Fruit fly (Drosophila melanogaster): ENCODE data around the gene CG31528.

The CG31528 gene

dm6 chr3R:4399810-4400496, 16.3 kb upstream of the CG31528 start (continued):
- TF ChIP-seq Dfd (GFP tag; optimal IDR thresholded peaks at IDR 0.05) = peak in 1 of 2 experiments; percentile 55
- TF ChIP-seq tup (GFP tag; optimal IDR thresholded peaks at IDR 0.05) = no peak
- TF ChIP-seq CG8290 (GFP tag; optimal IDR thresholded peaks at IDR 0.05) = no peak
- TF ChIP-seq CG8290 (tag; optimal IDR thresholded peaks at IDR 0.05) = no peak
- TF ChIP-seq sima (GFP tag; optimal IDR thresholded peaks at IDR 0.05) = no peak
- no peak for TF ChIP-seq emc (GFP tag; optimal IDR thresholded peaks at IDR 0.05)
- peak; percentile 69 for TF ChIP-seq nmo (GFP tag; optimal IDR thresholded peaks at IDR 0.05)
- TF ChIP-seq CG17385 (GFP tag; optimal IDR thresholded peaks at IDR 0.05) = no peak
- peak; percentile 43 for TF ChIP-seq CG2712 (tag; optimal IDR thresholded peaks at IDR 0.05)
- peak; percentile 4 for TF ChIP-seq Oli (tag; optimal IDR thresholded peaks at IDR 0.05)
- TF ChIP-seq Doc3 (GFP tag; IDR thresholded peaks at IDR 0.05; ENCODE audit: partially characterized antibody) = no peak
- no peak for TF ChIP-seq CG7372 (GFP tag; IDR thresholded peaks at IDR 0.05)
- no peak for TF ChIP-seq Max (GFP tag; optimal IDR thresholded peaks at IDR 0.05)
- TF ChIP-seq CG4404 (GFP tag; IDR thresholded peaks at IDR 0.05) = no peak
- TF ChIP-seq jumu (GFP tag; optimal IDR thresholded peaks at IDR 0.05) = no peak
- no peak for TF ChIP-seq insv (GFP tag; optimal IDR thresholded peaks at IDR 0.05)
- TF ChIP-seq Stat92E (GFP tag; optimal IDR thresholded peaks at IDR 0.05) = no peak
- no peak for TF ChIP-seq CG34376 (GFP tag; optimal IDR thresholded peaks at IDR 0.05)
- no peak for TF ChIP-seq gt (GFP tag; IDR thresholded peaks at IDR 0.05)
- TF ChIP-seq gfzf (GFP tag; optimal IDR thresholded peaks at IDR 0.05) = no peak
- peak; percentile 82 for TF ChIP-seq CG17361 (GFP tag; IDR thresholded peaks at IDR 0.05)
- TF ChIP-seq CG1647 (GFP tag; optimal IDR thresholded peaks at IDR 0.05) = no peak
- no peak for TF ChIP-seq croc (GFP tag; conservative IDR thresholded peaks at IDR 0.05)
- TF ChIP-seq Aef1 (GFP tag; IDR thresholded peaks at IDR 0.05) = no peak
- no peak for TF ChIP-seq wdn (GFP tag; IDR thresholded peaks at IDR 0.05)
- no peak for TF ChIP-seq ato (GFP tag; IDR thresholded peaks at IDR 0.05; ENCODE audit: partially characterized antibody)
- TF ChIP-seq chn (GFP tag; optimal IDR thresholded peaks at IDR 0.05) = no peak
- TF ChIP-seq CG8924 (tag; optimal IDR thresholded peaks at IDR 0.05) = peak; percentile 7
- no peak for TF ChIP-seq pita (GFP tag; optimal IDR thresholded peaks at IDR 0.05)
- no peak for TF ChIP-seq en (GFP tag; optimal IDR thresholded peaks at IDR 0.05)
- TF ChIP-seq CG15011 (GFP tag; optimal IDR thresholded peaks at IDR 0.05) = no peak
- no peak for TF ChIP-seq sqz (GFP tag; optimal IDR thresholded peaks at IDR 0.05)
- TF ChIP-seq vnd (GFP tag; IDR thresholded peaks at IDR 0.05; ENCODE audit: partially characterized antibody) = no peak; the same call in 2 of the 3 replicates
- TF ChIP-seq zen (tag; optimal IDR thresholded peaks at IDR 0.05) = peak; percentile 22
- no peak for TF ChIP-seq Dbx (GFP tag; IDR thresholded peaks at IDR 0.05)
- TF ChIP-seq unpg (GFP tag; optimal IDR thresholded peaks at IDR 0.05) = no peak
- no peak for TF ChIP-seq Nf-YB (GFP tag; optimal IDR thresholded peaks at IDR 0.05)
- TF ChIP-seq CG15696 (tag; optimal IDR thresholded peaks at IDR 0.05) = no peak
- TF ChIP-seq kni (GFP tag; optimal IDR thresholded peaks at IDR 0.05) = no peak
- TF ChIP-seq CG8359 (GFP tag; optimal IDR thresholded peaks at IDR 0.05; ENCODE audit: borderline replicate concordance) = no peak
- TF ChIP-seq tap (tag; optimal IDR thresholded peaks at IDR 0.05) = no peak
- 0 out of 2 replicates have a peak, but pooled peaks have one; percentile 46 for TF ChIP-seq hbn (GFP tag; IDR thresholded peaks at IDR 0.05; ENCODE audit: partially characterized antibody)
- no peak for TF ChIP-seq sr (GFP tag; IDR thresholded peaks at IDR 0.05)
- TF ChIP-seq crp (GFP tag; optimal IDR thresholded peaks at IDR 0.05) = peak in 1 of 2 experiments; percentile 64
- TF ChIP-seq Six4 (GFP tag; optimal IDR thresholded peaks at IDR 0.05) = no peak
- TF ChIP-seq HLHmδ (GFP tag; optimal IDR thresholded peaks at IDR 0.05) = no peak
- peak; percentile 98 for TF ChIP-seq ssp (GFP tag; IDR thresholded peaks at IDR 0.05)
- TF ChIP-seq CG4282 (GFP tag; optimal IDR thresholded peaks at IDR 0.05) = no peak
- TF ChIP-seq esg (GFP tag; conservative IDR thresholded peaks at IDR 0.05) = no peak
- no peak for TF ChIP-seq CG12155 (GFP tag; optimal IDR thresholded peaks at IDR 0.05)
